Fruit fly (Drosophila melanogaster) Kc167 (cell line): ENCODE measurements around the gene loh.

Experiments
- Sin3A ChIP-seq: fragments of >200 bp; optimal IDR thresholded peaks from 2 replicates; lab custom pipeline; 2018; ENCODE audit warnings: missing external identifiers
- psq ChIP-seq: fragments of >200 bp; optimal IDR thresholded peaks from 2 replicates; lab custom pipeline; 2017; ENCODE audit warnings: missing external identifiers
- ttk ChIP-seq: sonication (Bioruptor generic); optimal IDR thresholded peaks from 2 replicates; lab custom pipeline; 2017; ENCODE audit warnings: missing external identifiers

dm6 chr2L:10466865-10467270 is 24.5 kb downstream of the loh start:
- TF ChIP-seq Sin3A (lab: Kevin White, UChicago) (no peak), ttk (lab: Kevin White, UChicago) (no peak), psq (lab: Kevin White, UChicago) (no peak)
